Worm (Caenorhabditis elegans) whole organism, L4 larva: Measurements from ENCODE around the gene F31E8.5.

ENCODE experiments used
- skn-1 ChIP-seq: fragments of 150-350 bp; optimal IDR thresholded peaks from 2 replicates; lab custom pipeline; 2014; ENCODE audit warnings: missing biosample characterization, missing genetic modification characterization
- snpc-1.2 ChIP-seq: fragments of 200-800 bp; sonication (Bioruptor generic); IDR thresholded peaks from 2 replicates; pipeline ENCODE4 v1.3.6; 2022; ENCODE audit warnings: missing genetic modification reagents, missing genetic modification characterization, missing compliant biosample characterization
- snpc-4 ChIP-seq: fragments of 150-350 bp; optimal IDR thresholded peaks from 2 replicates; lab custom pipeline; 2014; ENCODE audit warnings: missing biosample characterization, missing genetic modification characterization

ce11 chrII:6803024-6803423 is 4.0 kb downstream of the F31E8.5 start, which contains the start of gene tab-1:
- TF ChIP-seq skn-1 (tag; lab: Kevin White, UChicago) (no peak), snpc-4 (tag; lab: Kevin White, UChicago) (no peak), snpc-1.2 (GFP tag; lab: Robert Waterston, UW) (no peak)
